Worm (Caenorhabditis elegans): ENCODE results near the gene cal-4.

DNA sequence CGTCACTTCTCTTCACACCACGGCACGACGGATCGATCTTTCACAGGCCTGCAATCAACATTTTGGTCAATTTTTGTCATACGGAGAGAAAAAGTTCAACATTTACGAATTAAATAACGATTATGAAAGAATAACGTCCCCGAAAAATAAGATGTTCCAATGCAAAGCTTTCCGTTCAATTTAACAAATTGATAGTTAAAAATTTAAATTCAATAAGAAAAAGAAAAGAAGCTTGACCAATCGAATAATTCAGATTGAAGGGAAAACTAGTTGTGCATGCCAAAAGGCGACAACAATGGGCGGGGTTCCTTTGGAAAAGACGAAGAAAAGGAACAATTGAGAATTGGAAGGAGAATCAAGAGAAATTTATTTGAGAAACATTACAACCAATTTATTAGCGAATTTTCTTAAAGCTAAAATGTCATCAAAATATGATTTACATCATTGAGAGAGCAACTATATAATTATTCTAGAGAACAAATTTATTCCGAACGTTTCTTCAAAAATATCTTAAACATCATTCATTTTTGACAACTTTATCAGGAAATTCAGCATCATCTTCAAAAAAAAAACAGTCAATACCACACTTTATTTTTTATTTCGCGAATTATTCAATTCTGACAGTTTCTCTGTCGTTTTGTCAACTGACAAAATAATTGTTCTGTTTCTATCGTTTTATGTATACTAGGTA lies 19.5 kb upstream of the cal-4 start, which contains the start of gene tax-6:
- TF ChIP-seq nhr-6 (tag; optimal IDR thresholded peaks at IDR 0.05) (no peak), nhr-25 (tag; optimal IDR thresholded peaks at IDR 0.05) (no peak), egl-27 (tag; optimal IDR thresholded peaks at IDR 0.05) (no peak), nhr-237 (tag; optimal IDR thresholded peaks at IDR 0.05) (no peak), lin-39 (tag; optimal IDR thresholded peaks at IDR 0.05) (no peak), nhr-129 (tag; optimal IDR thresholded peaks at IDR 0.05) (no peak), elt-3 (tag; optimal IDR thresholded peaks at IDR 0.05) (no peak), nhr-23 (tag; optimal IDR thresholded peaks at IDR 0.05) (no peak), nhr-11 (tag; optimal IDR thresholded peaks at IDR 0.05) (no peak), lsy-2 (tag; optimal IDR thresholded peaks at IDR 0.05) (no peak), gmeb-1 (tag; optimal IDR thresholded peaks at IDR 0.05) (no peak), ztf-11 (tag; optimal IDR thresholded peaks at IDR 0.05) (no peak)
